Fruit fly (Drosophila melanogaster): ENCODE results near the gene CG31415.
A peak's percentile ranks its signal among the peaks of the same experiment; 100 is the strongest.

The CG31415 gene

dm6 chr3R:9770127-9770526 lies 26.8 kb downstream of the CG31415 start:
- TF ChIP-seq noc (tag; optimal IDR thresholded peaks at IDR 0.05), result no peak

DNA sequence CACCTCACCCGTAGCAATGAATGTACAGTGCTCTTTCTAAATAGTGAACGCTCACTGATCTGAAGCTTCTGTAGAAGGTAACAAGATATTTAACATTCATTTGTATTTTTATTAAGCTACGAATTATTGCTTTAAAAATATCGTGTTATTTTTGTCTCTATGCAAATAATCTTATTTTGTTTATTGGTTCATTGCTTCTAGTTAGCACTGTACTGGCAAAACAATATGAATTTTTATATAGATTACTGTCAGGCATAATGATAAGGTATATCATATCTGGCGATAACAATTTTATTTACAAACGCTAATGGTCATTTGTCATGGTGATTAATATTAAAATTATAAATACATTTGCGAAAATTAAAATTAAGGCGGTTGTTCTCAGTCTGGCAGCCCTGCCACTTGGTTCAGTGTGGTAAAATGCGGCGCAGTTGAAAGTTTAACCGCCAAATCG lies 28.2 kb downstream of the CG31415 start, which contains the start of gene CG9471:
TSS of gene CG9471 (minus strand) at position 24 of the 454 bp plus-strand sequence.
- peak; percentile 97 for TF ChIP-seq noc (tag; optimal IDR thresholded peaks at IDR 0.05)

DNA sequence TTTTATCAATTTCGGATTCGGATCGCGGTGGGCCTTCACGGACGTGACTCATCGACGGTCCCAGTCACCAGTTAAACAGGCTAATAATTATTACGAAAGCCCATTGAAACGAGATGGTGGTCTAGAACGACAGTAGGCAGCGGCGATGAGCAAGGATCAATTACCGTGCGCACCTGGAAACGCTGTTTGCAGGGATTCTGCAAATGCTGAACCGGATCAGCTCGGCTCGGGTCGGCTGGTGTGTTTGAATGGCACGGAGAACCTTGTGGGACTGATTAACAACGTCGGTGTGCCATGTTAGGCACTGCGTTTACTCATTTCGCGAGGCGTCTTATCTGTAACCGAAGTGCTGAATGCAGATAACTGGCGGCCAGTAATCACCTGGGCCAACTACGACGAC lies 30.8 kb downstream of the CG31415 start, which contains the start of gene Whamy:
TSS of gene Whamy (minus strand) at position 273 of the 400 bp plus-strand sequence.
- peak; percentile 73 for TF ChIP-seq noc (tag; optimal IDR thresholded peaks at IDR 0.05)

- no peak for TF ChIP-seq noc (tag; optimal IDR thresholded peaks at IDR 0.05)
These were observed 31.5 kb downstream of the CG31415 start, which contains the start of gene topi for dm6 chr3R:9774821-9775220. TSS of gene topi (plus strand) at chr3R:9775121.

dm6 chr3R:9777941-9778360 lies 34.6 kb downstream of the CG31415 start, which contains the start of gene RpS29:
TSS of gene RpS29 (plus strand) at chr3R:9778042.
- TF ChIP-seq noc (tag; optimal IDR thresholded peaks at IDR 0.05), result peak; percentile 73

DNA sequence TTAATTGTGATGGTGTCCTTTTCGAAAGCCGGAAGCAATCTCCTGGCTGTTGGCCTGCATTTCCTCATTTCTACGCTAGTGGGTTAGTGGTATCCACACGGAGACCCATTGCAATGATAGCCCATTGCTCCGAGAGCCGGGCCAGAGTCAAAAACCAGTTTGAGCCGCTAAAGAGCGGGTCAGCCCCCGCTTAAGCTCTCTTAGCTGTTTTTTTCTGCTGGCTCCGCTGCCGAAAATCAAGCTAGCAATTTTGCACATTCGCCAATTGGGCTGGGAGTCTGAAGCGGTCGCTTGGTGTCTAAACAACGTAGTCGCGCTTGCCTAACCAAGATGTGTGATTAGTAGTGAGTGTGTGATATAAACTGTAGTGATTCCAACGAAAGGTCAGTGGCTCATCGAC lies 36.4 kb downstream of the CG31415 start, which contains the start of gene CG12947:
TSS of gene CG12947 (plus strand) at position 301 of the 400 bp plus-strand sequence.
- no peak for TF ChIP-seq noc (tag; optimal IDR thresholded peaks at IDR 0.05)

DNA sequence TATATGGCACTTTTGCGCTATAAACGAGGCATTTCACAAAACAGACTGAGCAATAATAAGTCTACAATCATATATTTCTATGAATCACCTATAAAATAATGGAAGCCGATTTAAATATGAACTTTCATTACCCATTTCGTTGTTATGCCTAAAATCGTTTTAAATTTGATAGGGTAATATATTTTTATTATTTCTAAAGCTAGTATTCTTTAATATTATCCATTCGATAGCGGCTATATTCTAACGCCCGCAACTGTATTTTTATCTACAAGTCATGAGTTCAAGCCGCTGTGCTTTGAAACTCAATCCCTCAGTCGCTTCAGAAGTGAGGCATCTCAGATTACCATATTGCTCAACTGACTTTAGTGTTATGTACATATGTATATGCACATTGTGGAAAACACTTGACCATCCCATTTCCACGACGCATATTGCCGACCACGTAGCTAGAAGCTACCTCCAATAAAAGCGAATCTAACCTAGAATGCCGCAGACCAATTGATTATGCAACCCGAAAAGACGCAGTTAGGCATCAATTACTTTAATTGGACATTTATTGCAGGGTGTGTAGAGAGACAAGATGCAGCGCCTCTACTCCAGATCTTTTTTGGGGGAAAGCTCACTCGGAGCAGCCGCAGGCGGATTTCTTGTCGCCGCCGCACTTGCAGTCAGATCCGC lies 40.1 kb downstream of the CG31415 start:
- TF ChIP-seq noc (tag; optimal IDR thresholded peaks at IDR 0.05), result no peak

DNA sequence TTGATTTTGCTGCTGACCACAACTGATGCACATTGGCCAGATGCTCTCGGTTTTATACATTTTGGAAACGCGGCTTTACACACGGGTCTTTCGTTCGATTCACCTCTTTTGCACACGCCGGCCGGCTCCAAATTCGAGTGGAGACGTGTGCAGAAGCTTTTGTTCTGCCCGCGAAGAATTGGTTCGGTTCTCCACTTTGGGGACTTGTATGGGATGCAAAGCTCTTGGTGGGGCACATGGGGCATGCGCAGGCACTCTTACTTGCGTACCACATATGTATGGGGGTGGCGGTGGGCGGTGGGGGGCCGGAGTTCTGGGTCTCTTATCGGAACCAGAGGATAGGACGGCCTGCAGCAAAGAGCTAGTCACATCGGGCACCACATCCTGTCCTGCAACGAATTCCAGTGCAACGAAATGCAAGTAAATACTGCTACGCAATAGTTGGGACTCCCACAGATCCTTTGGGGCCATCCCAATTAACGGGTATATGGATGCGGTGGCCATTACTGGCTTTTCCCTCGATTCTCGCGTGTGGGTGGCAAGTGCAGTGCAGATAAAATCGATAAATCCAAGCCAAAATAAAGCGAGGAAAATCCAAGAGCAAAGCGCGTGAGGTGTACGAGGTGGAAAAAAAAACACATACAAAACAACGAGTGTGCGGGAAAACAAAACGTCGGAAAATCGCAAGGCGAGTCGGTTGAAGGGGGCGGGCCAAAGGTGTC lies 41.2 kb downstream of the CG31415 start, which contains the start of the genes MtnA and CG8500:
TSS of gene MtnA (minus strand) at position 30 of the 722 bp plus-strand sequence.
TSS of gene CG8500 (plus strand) at position 313 of the 722 bp plus-strand sequence.
- TF ChIP-seq noc (tag; optimal IDR thresholded peaks at IDR 0.05), result no peak

DNA sequence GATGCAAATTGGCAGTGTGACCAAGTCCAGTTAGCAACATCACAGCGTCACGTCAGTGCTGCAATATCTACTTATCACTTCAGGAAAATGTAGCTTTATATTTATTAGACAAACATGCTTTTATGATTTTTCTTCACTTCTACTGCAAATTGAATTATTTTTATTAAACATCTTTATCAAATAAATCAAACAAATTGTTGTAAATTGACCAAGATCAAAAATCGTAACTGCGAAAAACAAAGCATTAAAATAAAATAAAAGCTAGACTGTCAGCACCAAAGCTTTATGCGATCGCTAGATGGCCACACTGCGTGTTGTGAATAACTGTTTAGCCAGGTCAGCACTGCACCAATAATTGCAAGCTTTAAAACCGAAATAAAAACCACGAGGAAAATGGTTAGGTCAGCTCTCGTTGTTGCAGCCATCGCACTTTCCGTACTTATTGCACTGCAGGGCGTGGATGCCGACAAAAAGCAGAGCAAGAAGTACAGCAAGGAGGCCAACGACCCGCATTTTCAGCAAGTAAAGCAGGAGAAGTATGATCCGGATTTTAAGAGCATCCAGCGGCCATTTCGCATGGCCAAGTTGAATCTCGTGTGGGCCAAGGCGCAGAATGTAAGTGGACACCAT lies 48.0 kb downstream of the CG31415 start, which contains the start of the genes CG12945 and CG8507:
TSS of gene CG12945 (minus strand) at position 45 of the 630 bp plus-strand sequence.
TSS of gene CG8507 (plus strand) at position 307 of the 630 bp plus-strand sequence.
- peak; percentile 50 for TF ChIP-seq noc (tag; optimal IDR thresholded peaks at IDR 0.05)

DNA sequence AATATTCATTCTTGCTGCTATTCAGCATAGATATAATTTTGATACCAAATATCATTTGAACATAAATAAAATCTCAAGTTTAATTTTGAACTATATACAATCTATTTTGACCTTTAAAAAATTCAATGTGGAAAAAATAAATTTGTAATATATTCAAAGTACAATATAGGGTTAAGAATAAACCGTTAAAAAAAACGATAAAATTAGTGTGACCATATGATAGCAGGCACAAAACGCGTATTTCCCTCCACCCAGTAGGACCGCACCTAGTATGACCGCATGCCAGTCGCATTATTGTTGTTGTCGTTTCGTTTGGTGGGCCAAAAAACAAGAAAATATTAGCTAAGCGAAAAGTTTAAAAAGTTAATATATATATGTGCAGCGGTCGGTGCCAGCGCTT lies 49.7 kb downstream of the CG31415 start, which contains the start of gene CG8516:
TSS of gene CG8516 (plus strand) at position 278 of the 400 bp plus-strand sequence.
- TF ChIP-seq noc (tag; optimal IDR thresholded peaks at IDR 0.05), result no peak
